Worm (Caenorhabditis elegans): Measurements from ENCODE around the gene dyrb-1.

The dyrb-1 gene

DNA sequence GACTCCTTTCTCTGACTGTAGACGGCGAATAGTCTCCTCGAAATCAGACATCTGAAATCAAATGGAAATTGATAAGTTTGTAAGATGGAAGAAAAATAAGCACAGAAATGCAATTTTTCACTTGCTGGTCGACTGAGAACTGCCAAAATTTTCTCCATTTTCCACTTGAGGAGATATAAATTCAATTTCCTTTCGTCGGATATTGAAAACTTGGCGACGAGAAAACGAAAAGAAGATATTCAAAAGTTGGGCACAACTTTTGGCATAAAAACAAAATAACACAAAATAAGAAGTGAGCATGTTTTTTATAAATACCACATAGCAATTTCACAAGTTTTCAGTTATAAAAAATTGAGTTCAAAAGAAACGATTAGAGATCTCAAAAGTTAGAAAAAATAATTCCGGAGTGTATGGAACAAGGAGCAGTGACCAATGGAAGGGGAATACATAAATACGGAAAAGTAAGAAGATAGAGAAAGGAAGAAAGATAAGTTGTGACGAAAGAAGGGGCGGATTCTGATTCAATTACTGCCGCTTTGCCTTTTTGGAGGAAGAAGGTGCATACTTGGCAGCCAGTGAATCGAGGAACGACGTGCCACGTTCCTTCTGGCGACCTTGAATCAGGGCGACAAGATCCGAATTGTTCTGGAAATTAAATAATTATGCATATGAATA, at the start of gene dyrb-1:
dyrb-1 (minus strand) TSS at position 51 of the 675 bp plus-strand sequence.
- TF ChIP-seq nhr-179 (tag; optimal IDR thresholded peaks at IDR 0.05) = no peak
- TF ChIP-seq egrh-3 (GFP tag; IDR thresholded peaks at IDR 0.05) = no peak
- TF ChIP-seq sea-2 (GFP tag; IDR thresholded peaks at IDR 0.05) = no peak
- TF ChIP-seq die-1 (tag; optimal IDR thresholded peaks at IDR 0.05) = no peak
- TF ChIP-seq ztf-26 (tag; optimal IDR thresholded peaks at IDR 0.05) = no peak
- TF ChIP-seq ceh-27 (GFP tag; optimal IDR thresholded peaks at IDR 0.05) = no peak
- no peak for TF ChIP-seq ets-4 (GFP tag; optimal IDR thresholded peaks at IDR 0.05)
- no peak for TF ChIP-seq F37B4.10 (GFP tag; IDR thresholded peaks at IDR 0.05)
- TF ChIP-seq unc-62 (GFP tag; optimal IDR thresholded peaks at IDR 0.05) = no peak
- no peak for TF ChIP-seq pbrm-1 (GFP tag; IDR thresholded peaks at IDR 0.05)
- TF ChIP-seq Y53F4B.3 (GFP tag; IDR thresholded peaks at IDR 0.05) = no peak
- TF ChIP-seq Y53G8AR.9 (GFP tag; conservative IDR thresholded peaks at IDR 0.05) = no peak
- TF ChIP-seq ekl-4 (GFP tag; IDR thresholded peaks at IDR 0.05) = no peak
- TF ChIP-seq T07F8.4 (tag; optimal IDR thresholded peaks at IDR 0.05) = no peak
- no peak for TF ChIP-seq ama-1 (optimal IDR thresholded peaks at IDR 0.05)
- no peak for TF ChIP-seq ama-1 (GFP tag; optimal IDR thresholded peaks at IDR 0.05)
- TF ChIP-seq gei-17 (GFP tag; optimal IDR thresholded peaks at IDR 0.05) = no peak
- no peak for TF ChIP-seq lin-26 (GFP tag; IDR thresholded peaks at IDR 0.05)

DNA sequence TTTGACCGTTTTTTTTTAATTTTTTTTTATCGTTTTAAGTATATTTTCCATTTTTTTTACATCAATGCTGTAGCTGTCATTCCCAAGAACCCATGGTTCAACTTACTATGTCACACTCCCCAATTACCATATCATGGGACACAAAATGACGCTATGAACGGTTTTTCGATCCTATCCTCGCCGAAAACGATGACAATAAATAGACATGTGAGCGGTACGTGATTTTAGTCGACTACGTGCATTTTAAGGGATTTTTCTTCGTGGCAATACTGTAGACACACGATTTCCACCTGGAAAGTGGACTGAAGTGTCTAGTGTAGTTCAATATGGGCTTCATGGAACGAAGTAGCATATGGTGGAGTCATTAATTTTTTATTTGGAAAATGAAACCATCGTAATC, 49.3 kb upstream of the dyrb-1 start:
- TF ChIP-seq bed-1 (GFP tag; IDR thresholded peaks at IDR 0.05) (no peak), madf-6 (GFP tag; IDR thresholded peaks at IDR 0.05) (no peak), nfya-2 (GFP tag; IDR thresholded peaks at IDR 0.05) (no peak), hsf-1 (GFP tag; IDR thresholded peaks at IDR 0.05) (no peak), nhr-80 (tag; optimal IDR thresholded peaks at IDR 0.05) (peak; percentile 54), rpc-1 (optimal IDR thresholded peaks at IDR 0.05) (no peak), rpc-1 (tag; optimal IDR thresholded peaks at IDR 0.05) (no peak), ceh-91 (GFP tag; IDR thresholded peaks at IDR 0.05) (no peak), zim-3 (tag; optimal IDR thresholded peaks at IDR 0.05) (no peak), aptf-2 (GFP tag; conservative IDR thresholded peaks at IDR 0.05) (no peak), let-607 (tag; optimal IDR thresholded peaks at IDR 0.05) (peak in 1 of 2 experiments; percentile 8), K12H6.12 (tag; optimal IDR thresholded peaks at IDR 0.05) (no peak), B0336.3 (GFP tag; IDR thresholded peaks at IDR 0.05) (no peak), Y53F4B.3 (GFP tag; IDR thresholded peaks at IDR 0.05) (no peak), B0035.1 (tag; optimal IDR thresholded peaks at IDR 0.05) (no peak)

DNA sequence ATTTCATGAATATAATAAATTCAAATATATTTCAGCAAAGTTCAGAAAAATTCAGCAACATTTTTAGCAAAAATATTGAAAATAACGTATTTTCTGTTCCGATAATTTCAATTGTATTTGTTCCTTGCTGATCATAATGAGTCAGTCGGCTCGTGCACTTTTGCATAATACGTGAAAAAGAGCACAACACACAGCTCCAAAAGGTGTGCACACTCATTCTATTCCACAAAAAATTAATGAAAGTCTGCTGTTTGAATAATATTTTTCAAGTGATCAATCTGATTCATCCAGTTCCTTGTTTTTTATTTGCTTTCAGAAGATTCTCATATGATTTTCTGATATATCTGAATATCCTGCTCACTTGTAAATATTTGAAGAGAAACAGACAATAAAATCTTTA, 47.4 kb upstream of the dyrb-1 start:
- TF ChIP-seq nhr-80 (tag; optimal IDR thresholded peaks at IDR 0.05) (no peak), F33H1.4 (GFP tag; IDR thresholded peaks at IDR 0.05) (no peak), let-607 (tag; optimal IDR thresholded peaks at IDR 0.05) (no peak), F10E7.11 (tag; optimal IDR thresholded peaks at IDR 0.05) (no peak), ztf-26 (tag; optimal IDR thresholded peaks at IDR 0.05) (no peak), snpc-3.4 (tag; optimal IDR thresholded peaks at IDR 0.05) (no peak), ets-4 (GFP tag; optimal IDR thresholded peaks at IDR 0.05) (no peak), mcd-1 (GFP tag; IDR thresholded peaks at IDR 0.05) (no peak), aptf-3 (GFP tag; IDR thresholded peaks at IDR 0.05) (no peak), lir-1 (GFP tag; conservative IDR thresholded peaks at IDR 0.05) (no peak), chd-7 (tag; optimal IDR thresholded peaks at IDR 0.05) (no peak), lin-35 (GFP tag; optimal IDR thresholded peaks at IDR 0.05) (no peak), bed-1 (GFP tag; IDR thresholded peaks at IDR 0.05) (no peak)
